Fruit fly (Drosophila melanogaster): Measurements from ENCODE around the gene CG12481.

dm6 chrX:14216844-14217243, 29.8 kb downstream of the CG12481 start:
- TF ChIP-seq bsh (GFP tag; optimal IDR thresholded peaks at IDR 0.05) (no peak), CG34376 (GFP tag; optimal IDR thresholded peaks at IDR 0.05) (no peak)
